Worm (Caenorhabditis elegans) whole organism, young adult: Measurements from ENCODE around the gene F37H8.5.

Experiments used
- D2030.7 ChIP-seq: fragments of 200-800 bp; sonication (Bioruptor generic); IDR thresholded peaks from 2 replicates; pipeline ENCODE4 v1.3.6; 2022; ENCODE audit warnings: missing genetic modification reagents, missing genetic modification characterization, missing compliant biosample characterization
- F10E7.11 ChIP-seq: sonication (generic microtip); optimal IDR thresholded peaks from 2 replicates; lab custom pipeline; 2017; ENCODE audit warnings: mild to moderate bottlenecking, missing genetic modification characterization, moderate library complexity, missing compliant biosample characterization
- F37B4.10 ChIP-seq: fragments of 200-800 bp; sonication (Bioruptor generic); IDR thresholded peaks from 2 replicates; pipeline ENCODE4 v1.3.6; 2022; ENCODE audit warnings: missing genetic modification characterization, missing compliant biosample characterization
- F57A8.1 ChIP-seq: fragments of 200-800 bp; sonication (Bioruptor generic); optimal IDR thresholded peaks from 2 replicates; lab custom pipeline; 2018; ENCODE audit warnings: mild to moderate bottlenecking, missing genetic modification characterization, moderate library complexity, missing compliant biosample characterization
- T07F8.4 ChIP-seq: sonication (generic microtip); optimal IDR thresholded peaks from 2 replicates; lab custom pipeline; 2016; ENCODE audit warnings: mild to moderate bottlenecking, missing genetic modification characterization, moderate library complexity, missing compliant biosample characterization
- Y56A3A.18 ChIP-seq: fragments of 200-800 bp; sonication (Bioruptor generic); IDR thresholded peaks from 2 replicates; pipeline ENCODE4 v1.3.6; 2022; ENCODE audit warnings: missing genetic modification reagents, missing genetic modification characterization, missing compliant biosample characterization
- Y79H2A.3 ChIP-seq: fragments of 200-800 bp; sonication (Bioruptor generic); conservative IDR thresholded peaks from 2 replicates; pipeline ENCODE4 v1.3.6; 2022; ENCODE audit warnings: missing genetic modification reagents, missing genetic modification characterization, missing compliant biosample characterization
- ama-1 ChIP-seq, 3 experiments: fragments of 150-350 bp in 1 of 3; sonication (generic microtip) in 2 of 3; optimal IDR thresholded peaks; 2 replicates each; lab custom pipeline; 2014 to 2018; ENCODE audit warnings: missing biosample characterization in 2 of 3, missing genetic modification characterization in 2 of 3, missing genetic modification reagents in 2 of 3
- attf-3 ChIP-seq: fragments of 200-800 bp; sonication (Bioruptor generic); conservative IDR thresholded peaks from 2 replicates; pipeline ENCODE4 v1.3.6; 2022; ENCODE audit warnings: missing genetic modification reagents, missing genetic modification characterization, missing compliant biosample characterization
- cebp-1 ChIP-seq, 2 experiments: fragments of 200-800 bp in 1 of 2; sonication (Bioruptor generic) in 1 of 2; sonication (generic microtip) in 1 of 2; IDR thresholded peaks in 1 of 2; optimal IDR thresholded peaks in 1 of 2; 2 replicates each; pipeline versions ENCODE4 v1.3.6 to Lab custom; 2017 to 2022; ENCODE audit warnings: missing compliant biosample characterization in 2 of 2, missing genetic modification characterization in 2 of 2, mild to moderate bottlenecking in 1 of 2, missing genetic modification reagents in 1 of 2, moderate library complexity in 1 of 2
- ceh-100 ChIP-seq: fragments of 200-800 bp; sonication (Bioruptor generic); IDR thresholded peaks from 2 replicates; pipeline ENCODE4 v1.3.6; 2022; ENCODE audit warnings: missing genetic modification reagents, missing genetic modification characterization, missing compliant biosample characterization
- ceh-58 ChIP-seq: fragments of 200-800 bp; sonication (Bioruptor generic); IDR thresholded peaks from 2 replicates; pipeline ENCODE4 v1.3.6; 2022; ENCODE audit warnings: missing genetic modification characterization, missing compliant biosample characterization
- die-1 ChIP-seq: sonication (generic microtip); optimal IDR thresholded peaks from 2 replicates; lab custom pipeline; 2016; ENCODE audit warnings: missing genotype, mild to moderate bottlenecking, missing genetic modification characterization, missing compliant biosample characterization
- egrh-3 ChIP-seq: fragments of 200-800 bp; sonication (Bioruptor generic); IDR thresholded peaks from 2 replicates; pipeline ENCODE4 v1.3.6; 2022; ENCODE audit warnings: missing genetic modification reagents, missing genetic modification characterization, missing compliant biosample characterization
- ets-4 ChIP-seq: fragments of 200-800 bp; sonication (Bioruptor generic); optimal IDR thresholded peaks from 2 replicates; lab custom pipeline; 2018; ENCODE audit warnings: mild to moderate bottlenecking, missing genetic modification characterization, missing compliant biosample characterization
- lag-1 ChIP-seq: fragments of 200-800 bp; sonication (Bioruptor generic); IDR thresholded peaks from 2 replicates; pipeline ENCODE4 v1.3.6; 2022; ENCODE audit warnings: missing genetic modification reagents, missing genetic modification characterization, missing compliant biosample characterization
- lin-40 ChIP-seq: sonication (generic microtip); optimal IDR thresholded peaks from 2 replicates; lab custom pipeline; 2016; ENCODE audit warnings: missing genetic modification characterization, mild to moderate bottlenecking, missing compliant biosample characterization, missing genotype, missing genetic modification reagents
- lsl-1 ChIP-seq: fragments of 200-800 bp; sonication (Bioruptor generic); optimal IDR thresholded peaks from 2 replicates; lab custom pipeline; 2018; ENCODE audit warnings: mild to moderate bottlenecking, missing genetic modification characterization, moderate library complexity, missing compliant biosample characterization
- nfya-1 ChIP-seq: sonication (generic microtip); optimal IDR thresholded peaks from 2 replicates; lab custom pipeline; 2017; ENCODE audit warnings: antibody characterized with exemption, missing compliant biosample characterization, missing genetic modification characterization, borderline replicate concordance; ENCODE audit not compliant: insufficient read depth
- nhr-27 ChIP-seq: fragments of 200-800 bp; sonication (Bioruptor generic); optimal IDR thresholded peaks from 2 replicates; lab custom pipeline; 2018; ENCODE audit warnings: mild to moderate bottlenecking, missing genetic modification characterization, moderate library complexity, missing compliant biosample characterization
- nhr-80 ChIP-seq: sonication (generic microtip); optimal IDR thresholded peaks from 2 replicates; lab custom pipeline; 2016; ENCODE audit warnings: missing genetic modification characterization, missing compliant biosample characterization
- rec-8 ChIP-seq, 2 experiments: sonication (generic microtip); optimal IDR thresholded peaks; 2 replicates each; lab custom pipeline; 2016; ENCODE audit warnings: mild to moderate bottlenecking in 2 of 2, missing genetic modification characterization in 2 of 2, missing genetic modification reagents in 2 of 2, missing genotype in 2 of 2, missing biosample characterization in 1 of 2, missing compliant biosample characterization in 1 of 2, moderate library complexity in 1 of 2
- snpc-1.3 ChIP-seq: sonication (generic microtip); optimal IDR thresholded peaks from 2 replicates; lab custom pipeline; 2017; ENCODE audit warnings: missing genetic modification characterization, mild to moderate bottlenecking, missing compliant biosample characterization, antibody characterized with exemption, moderate library complexity, missing genotype, missing genetic modification reagents; ENCODE audit not compliant: insufficient read depth
- snpc-3.4 ChIP-seq: sonication (generic microtip); optimal IDR thresholded peaks from 2 replicates; lab custom pipeline; 2017; ENCODE audit warnings: missing genetic modification characterization, mild to moderate bottlenecking, missing compliant biosample characterization, antibody characterized with exemption, moderate library complexity, missing genotype, missing genetic modification reagents
- xnd-1 ChIP-seq: sonication (generic microtip); optimal IDR thresholded peaks from 2 replicates; lab custom pipeline; 2016; ENCODE audit warnings: missing genotype, missing genetic modification reagents, missing genetic modification characterization, missing compliant biosample characterization
- zfh-2 ChIP-seq: fragments of 200-800 bp; sonication (Bioruptor generic); conservative IDR thresholded peaks from 2 replicates; pipeline ENCODE4 v1.3.6; 2022; ENCODE audit warnings: missing genetic modification reagents, missing genetic modification characterization, missing compliant biosample characterization
- zim-3 ChIP-seq: sonication (generic microtip); optimal IDR thresholded peaks from 2 replicates; lab custom pipeline; 2017; ENCODE audit warnings: mild to moderate bottlenecking, missing genetic modification characterization, moderate library complexity, missing compliant biosample characterization
- ztf-25 ChIP-seq: fragments of 200-800 bp; sonication (Bioruptor generic); IDR thresholded peaks from 2 replicates; pipeline ENCODE4 v1.3.6; 2022; ENCODE audit warnings: missing genetic modification reagents, missing genetic modification characterization, missing compliant biosample characterization
- ztf-26 ChIP-seq: sonication (generic microtip); optimal IDR thresholded peaks from 2 replicates; lab custom pipeline; 2017; ENCODE audit warnings: missing genetic modification characterization, missing compliant biosample characterization

Gene F37H8.5

DNA sequence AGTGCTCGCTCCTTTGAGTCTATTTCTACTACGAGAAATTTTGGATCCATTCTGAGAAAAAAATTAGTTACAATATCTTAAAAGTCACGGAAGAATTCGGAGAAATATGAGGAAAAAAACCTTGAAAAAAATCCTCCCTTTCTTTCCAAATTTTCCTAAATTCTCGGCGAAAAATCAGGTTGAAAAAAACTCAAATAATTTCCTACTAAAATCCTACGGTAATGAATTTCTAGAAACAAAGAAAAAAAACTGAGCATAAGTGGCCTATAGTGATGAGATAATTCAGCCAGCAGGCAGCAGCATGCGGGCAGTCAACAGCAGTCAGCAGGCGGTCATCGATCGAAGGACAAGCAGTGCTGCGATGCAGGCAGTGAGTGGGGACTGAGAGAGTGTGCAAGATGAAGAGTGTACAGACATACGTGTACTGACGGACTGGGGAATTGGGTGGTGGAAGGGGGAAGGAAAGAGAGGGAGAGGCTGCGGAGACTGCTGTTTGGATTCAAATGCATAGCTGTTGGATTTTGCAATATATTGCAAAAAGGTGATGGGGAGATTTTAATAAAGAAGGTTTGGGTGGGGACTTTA is 3.2 kb upstream of the F37H8.5 start, which contains the start of gene lir-3 (continued):
- TF ChIP-seq Y79H2A.3 (GFP tag; lab: Robert Waterston, UW) (no peak), F57A8.1 (GFP tag; lab: Kevin White, UChicago) (no peak), snpc-3.4 (no peak), F10E7.11 (tag; lab: Kevin White, UChicago) (no peak), ets-4 (GFP tag; lab: Kevin White, UChicago) (no peak), ceh-58 (GFP tag; lab: Robert Waterston, UW) (no peak)
- TF ChIP-seq, all 124 proteins: peak for 8

DNA sequence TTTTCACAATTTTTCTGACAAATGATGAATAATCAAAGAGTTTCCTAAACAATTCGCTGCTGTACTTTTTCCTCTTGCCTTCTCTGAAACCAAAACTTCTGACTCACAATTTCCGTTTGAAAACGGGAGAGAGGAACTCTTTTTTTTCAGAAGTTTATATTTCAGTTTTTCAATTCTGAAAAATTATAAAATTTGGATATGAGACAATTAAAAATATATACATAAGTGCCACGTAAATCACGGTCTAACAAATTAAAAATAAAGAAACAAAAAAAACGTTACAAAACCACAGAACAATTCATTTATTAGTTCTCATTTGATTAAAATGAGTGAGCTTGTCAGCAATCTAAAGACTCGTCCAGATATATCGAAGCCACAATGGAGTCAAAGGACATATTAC is 2.3 kb upstream of the F37H8.5 start, which contains the start of gene sfxn-1.2:
TSS of gene sfxn-1.2 (plus strand) at position 301 of the 400 bp plus-strand sequence.
- TF ChIP-seq ama-1 (optimal IDR thresholded peaks at IDR 0.05; lab: Kevin White, UChicago), result no peak
- TF ChIP-seq ama-1 (GFP tag; optimal IDR thresholded peaks at IDR 0.05; lab: Kevin White, UChicago), result no peak
- TF ChIP-seq ztf-25 (GFP tag; lab: Robert Waterston, UW), result no peak
- no peak for TF ChIP-seq nfya-1
- TF ChIP-seq rec-8 (tag; optimal IDR thresholded peaks at IDR 0.05; lab: Kevin White, UChicago), result no peak
- no peak for TF ChIP-seq snpc-1.3
- no peak for TF ChIP-seq lsl-1 (GFP tag; lab: Kevin White, UChicago)
- no peak for TF ChIP-seq F10E7.11 (tag; lab: Kevin White, UChicago)
- TF ChIP-seq ceh-100 (GFP tag; lab: Robert Waterston, UW), result no peak
- TF ChIP-seq ztf-26 (tag; lab: Kevin White, UChicago), result no peak
- no peak for TF ChIP-seq lin-40
- TF ChIP-seq nhr-80 (tag; lab: Kevin White, UChicago), result no peak
- TF ChIP-seq ceh-58 (GFP tag; lab: Robert Waterston, UW), result no peak

DNA sequence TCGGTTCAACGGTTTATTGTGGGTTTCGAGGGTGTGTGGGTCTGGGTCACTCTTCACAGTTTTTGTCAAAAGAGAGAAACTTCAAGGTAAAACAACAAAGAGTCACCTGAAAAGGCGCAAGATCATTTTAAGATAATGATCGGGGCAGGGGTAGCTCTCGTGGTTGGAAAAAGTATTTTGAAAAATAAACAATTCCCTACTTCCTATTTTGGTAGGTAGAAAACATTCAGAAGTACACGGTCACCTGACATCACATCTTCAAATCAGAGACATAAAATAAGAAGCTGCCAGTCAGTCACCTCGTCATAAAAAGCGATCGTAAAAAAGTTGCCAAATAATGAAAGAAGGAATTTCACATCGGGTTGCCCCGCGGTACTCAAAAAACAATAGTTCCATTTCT is 4.5 kb downstream of the F37H8.5 start:
- TF ChIP-seq lag-1 (GFP tag; lab: Robert Waterston, UW) (no peak), D2030.7 (GFP tag; lab: Robert Waterston, UW) (no peak), die-1 (tag; lab: Kevin White, UChicago) (no peak)

DNA sequence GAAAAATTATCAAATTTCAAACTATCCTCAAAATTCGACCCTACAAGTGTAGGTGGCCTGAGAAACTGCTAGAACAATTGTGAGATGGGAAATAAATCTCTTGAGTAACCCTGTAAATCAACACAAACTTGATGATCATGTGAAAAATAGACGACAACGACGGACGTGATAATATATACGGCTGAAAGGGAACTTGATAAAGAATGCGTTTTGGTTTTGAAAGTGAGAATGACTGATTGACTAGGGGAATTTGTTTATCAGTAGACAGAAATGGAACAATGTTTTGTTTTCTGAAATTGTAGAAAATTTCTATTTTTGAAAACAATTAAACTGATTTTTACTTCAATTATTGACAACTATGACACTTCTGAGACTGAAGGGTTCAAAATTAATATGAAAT is 5.5 kb downstream of the F37H8.5 start:
- TF ChIP-seq cebp-1 (GFP tag; IDR thresholded peaks at IDR 0.05; lab: Robert Waterston, UW) (no peak), cebp-1 (tag; optimal IDR thresholded peaks at IDR 0.05; lab: Kevin White, UChicago) (no peak), T07F8.4 (tag; lab: Kevin White, UChicago) (no peak), snpc-1.3 (no peak), ztf-25 (GFP tag; lab: Robert Waterston, UW) (no peak), nhr-27 (tag; lab: Kevin White, UChicago) (no peak), F37B4.10 (no peak), zim-3 (no peak), attf-3 (GFP tag; lab: Robert Waterston, UW) (no peak)
- TF ChIP-seq, all 124 proteins: peak for 0

DNA sequence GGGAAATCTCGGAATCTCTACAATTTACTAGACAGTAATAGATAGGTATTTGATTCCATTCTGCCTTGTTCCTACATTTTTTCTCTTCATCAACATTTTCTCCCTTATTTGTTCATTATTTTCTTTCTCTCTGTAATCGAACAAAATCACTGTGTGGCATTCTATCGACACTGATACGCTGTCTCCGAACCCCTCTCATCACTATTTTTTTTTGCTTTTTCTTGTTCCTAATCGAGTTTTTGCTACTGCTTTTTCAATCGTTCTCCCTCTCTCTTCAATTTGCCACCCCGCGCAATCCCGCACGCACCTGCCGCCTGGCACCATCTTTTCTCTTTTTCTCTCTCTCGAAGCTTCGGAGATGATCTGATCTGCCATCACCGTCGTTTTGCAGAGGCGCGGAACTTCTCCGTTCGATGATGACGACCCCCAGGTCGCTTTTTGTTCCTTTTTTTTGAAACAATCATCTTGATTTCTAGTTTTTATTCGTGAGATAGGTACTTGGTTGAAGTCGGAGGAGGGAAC is 12.3 kb downstream of the F37H8.5 start:
- TF ChIP-seq zfh-2 (GFP tag; lab: Robert Waterston, UW), result peak; percentile 54
- no peak for TF ChIP-seq Y56A3A.18 (GFP tag; lab: Robert Waterston, UW)
- peak; percentile 10; the same call in 1 of the 2 replicates for TF ChIP-seq egrh-3
- TF ChIP-seq xnd-1 (tag; lab: Kevin White, UChicago), result no peak
